Worm (Caenorhabditis elegans) whole organism, late embryonic: ENCODE data around the gene sart-3.

Experiments
- C08G9.2 ChIP-seq: sonication (generic microtip); optimal IDR thresholded peaks from 2 replicates; lab custom pipeline; 2016; ENCODE audit warnings: mild to moderate bottlenecking, missing genetic modification characterization, moderate library complexity, missing compliant biosample characterization
- C38D4.7 ChIP-seq: fragments of 200-800 bp; sonication (Bioruptor generic); optimal IDR thresholded peaks from 2 replicates; lab custom pipeline; 2018; ENCODE audit warnings: mild to moderate bottlenecking, missing genetic modification characterization, moderate library complexity, missing compliant biosample characterization
- F13H6.1 ChIP-seq: sonication (generic microtip); optimal IDR thresholded peaks from 2 replicates; lab custom pipeline; 2016; ENCODE audit warnings: missing genetic modification characterization, missing compliant biosample characterization
- K02D7.2 ChIP-seq: sonication (generic microtip); optimal IDR thresholded peaks from 2 replicates; lab custom pipeline; 2017; ENCODE audit warnings: mild to moderate bottlenecking, missing genetic modification characterization, missing compliant biosample characterization
- K09A11.1 ChIP-seq: sonication (generic microtip); optimal IDR thresholded peaks from 2 replicates; lab custom pipeline; 2017; ENCODE audit warnings: antibody characterized with exemption, mild to moderate bottlenecking, missing genetic modification characterization, missing compliant biosample characterization; ENCODE audit not compliant: insufficient read depth
- T23F11.4 ChIP-seq: fragments of 200-800 bp; sonication (Bioruptor generic); optimal IDR thresholded peaks from 2 replicates; lab custom pipeline; 2018; ENCODE audit warnings: mild to moderate bottlenecking, missing genetic modification characterization, missing compliant biosample characterization
- Y22D7AL.16 ChIP-seq: sonication (generic microtip); optimal IDR thresholded peaks from 2 replicates; lab custom pipeline; 2016; ENCODE audit warnings: missing genetic modification characterization, missing compliant biosample characterization
- ceh-22 ChIP-seq: sonication (generic microtip); optimal IDR thresholded peaks from 2 replicates; lab custom pipeline; 2017; ENCODE audit warnings: missing biosample characterization, missing genetic modification characterization
- ceh-24 ChIP-seq: sonication (generic microtip); optimal IDR thresholded peaks from 2 replicates; lab custom pipeline; 2016; ENCODE audit warnings: mild to moderate bottlenecking, missing genetic modification characterization, missing compliant biosample characterization
- ceh-45 ChIP-seq: fragments of 200-800 bp; sonication (Bioruptor generic); IDR thresholded peaks from 2 replicates; pipeline ENCODE4 v1.3.6; 2022; ENCODE audit warnings: missing genetic modification reagents, missing genetic modification characterization, missing compliant biosample characterization
- ceh-48 ChIP-seq: sonication (generic microtip); optimal IDR thresholded peaks from 2 replicates; lab custom pipeline; 2016; ENCODE audit warnings: missing genetic modification characterization, inconsistent platforms, missing compliant biosample characterization
- ceh-6 ChIP-seq: fragments of 200-800 bp; sonication (Bioruptor generic); optimal IDR thresholded peaks from 2 replicates; lab custom pipeline; 2018; ENCODE audit warnings: mild to moderate bottlenecking, missing genetic modification characterization, missing compliant biosample characterization
- dmd-4 ChIP-seq: sonication (generic microtip); optimal IDR thresholded peaks from 2 replicates; lab custom pipeline; 2016; ENCODE audit warnings: borderline replicate concordance, missing genetic modification characterization, missing compliant biosample characterization
- ets-4 ChIP-seq: sonication (generic microtip); optimal IDR thresholded peaks from 2 replicates; lab custom pipeline; 2016; ENCODE audit warnings: missing genetic modification characterization, missing compliant biosample characterization
- fkh-10 ChIP-seq: fragments of 150-350 bp; optimal IDR thresholded peaks from 2 replicates; lab custom pipeline; 2014; ENCODE audit warnings: missing biosample characterization, missing genetic modification reagents, missing genetic modification characterization
- fkh-6 ChIP-seq: sonication (generic microtip); optimal IDR thresholded peaks from 2 replicates; lab custom pipeline; 2016; ENCODE audit warnings: missing genetic modification characterization, missing compliant biosample characterization
- hlh-13 ChIP-seq: fragments of 200-800 bp; sonication (Bioruptor generic); optimal IDR thresholded peaks from 2 replicates; lab custom pipeline; 2018; ENCODE audit warnings: mild to moderate bottlenecking, missing genetic modification characterization, missing compliant biosample characterization
- hlh-30 ChIP-seq: sonication (generic microtip); optimal IDR thresholded peaks from 2 replicates; lab custom pipeline; 2017; ENCODE audit warnings: antibody characterized with exemption, missing genetic modification characterization, missing compliant biosample characterization; ENCODE audit not compliant: insufficient read depth
- hlh-6 ChIP-seq: sonication (generic microtip); optimal IDR thresholded peaks from 2 replicates; lab custom pipeline; 2016; ENCODE audit warnings: missing genotype, missing genetic modification characterization, missing compliant biosample characterization
- hlh-8 ChIP-seq: sonication (generic microtip); optimal IDR thresholded peaks from 2 replicates; lab custom pipeline; 2016; ENCODE audit warnings: missing genotype, missing genetic modification characterization, missing compliant biosample characterization
- lim-6 ChIP-seq: sonication (generic microtip); optimal IDR thresholded peaks from 2 replicates; lab custom pipeline; 2016; ENCODE audit warnings: missing genetic modification characterization, missing compliant biosample characterization
- lin-11 ChIP-seq: fragments of 200-800 bp; sonication (Bioruptor generic); optimal IDR thresholded peaks from 2 replicates; lab custom pipeline; 2018; ENCODE audit warnings: mild to moderate bottlenecking, missing genetic modification characterization, missing compliant biosample characterization
- madf-2 ChIP-seq: sonication (generic microtip); optimal IDR thresholded peaks from 2 replicates; lab custom pipeline; 2017; ENCODE audit warnings: missing genetic modification characterization, missing compliant biosample characterization
- npax-4 ChIP-seq: sonication (generic microtip); optimal IDR thresholded peaks from 2 replicates; lab custom pipeline; 2016; ENCODE audit warnings: missing genetic modification characterization, missing compliant biosample characterization
- odd-2 ChIP-seq: sonication (generic microtip); optimal IDR thresholded peaks from 2 replicates; lab custom pipeline; 2017; ENCODE audit warnings: antibody characterized with exemption, mild to moderate bottlenecking, missing genetic modification characterization, missing compliant biosample characterization
- pat-9 ChIP-seq: fragments of 200-800 bp; sonication (Bioruptor generic); optimal IDR thresholded peaks from 2 replicates; lab custom pipeline; 2018; ENCODE audit warnings: mild to moderate bottlenecking, missing genetic modification characterization, moderate library complexity, missing compliant biosample characterization
- pros-1 ChIP-seq: fragments of 150-350 bp; optimal IDR thresholded peaks from 2 replicates; lab custom pipeline; 2014; ENCODE audit warnings: missing biosample characterization, missing genetic modification reagents, missing genetic modification characterization
- ref-2 ChIP-seq: sonication (generic microtip); optimal IDR thresholded peaks from 2 replicates; lab custom pipeline; 2016; ENCODE audit warnings: missing genetic modification characterization, missing compliant biosample characterization
- sox-2 ChIP-seq: fragments of 200-800 bp; sonication (Bioruptor generic); IDR thresholded peaks from 2 replicates; pipeline ENCODE4 v1.3.6; 2022; ENCODE audit warnings: missing genetic modification reagents, missing genetic modification characterization, missing compliant biosample characterization
- sox-4 ChIP-seq: sonication (generic microtip); optimal IDR thresholded peaks from 2 replicates; lab custom pipeline; 2017; ENCODE audit warnings: mild to moderate bottlenecking, missing genetic modification characterization, inconsistent platforms, missing compliant biosample characterization
- syd-9 ChIP-seq: sonication (generic microtip); optimal IDR thresholded peaks from 2 replicates; lab custom pipeline; 2016; ENCODE audit warnings: mild to moderate bottlenecking, missing genetic modification characterization, moderate library complexity, missing compliant biosample characterization
- tbx-2 ChIP-seq: sonication (generic microtip); optimal IDR thresholded peaks from 2 replicates; lab custom pipeline; 2016; ENCODE audit warnings: missing genetic modification characterization, missing compliant biosample characterization
- ttx-3 ChIP-seq: sonication (generic microtip); optimal IDR thresholded peaks from 2 replicates; lab custom pipeline; 2016; ENCODE audit warnings: missing genetic modification reagents, missing genetic modification characterization, missing compliant biosample characterization
- unc-42 ChIP-seq: sonication (generic microtip); optimal IDR thresholded peaks from 2 replicates; lab custom pipeline; 2016; ENCODE audit warnings: missing genotype, missing genetic modification characterization, missing compliant biosample characterization
- zip-5 ChIP-seq: sonication (generic microtip); optimal IDR thresholded peaks from 2 replicates; lab custom pipeline; 2016; ENCODE audit warnings: missing genetic modification characterization, missing compliant biosample characterization
- ztf-16 ChIP-seq: sonication (generic microtip); optimal IDR thresholded peaks from 2 replicates; lab custom pipeline; 2017; ENCODE audit warnings: missing genetic modification characterization, missing compliant biosample characterization

Gene sart-3

ce11 chrIV:11320500-11320899 is 12.3 kb downstream of the sart-3 start, which contains the start of gene edg-1:
Gene edg-1 (plus strand): TSS chrIV:11320800.
- TF ChIP-seq hlh-30 (tag; lab: Kevin White, UChicago): no peak
- TF ChIP-seq ceh-22 (tag; lab: Kevin White, UChicago): no peak
- TF ChIP-seq C08G9.2 (tag; lab: Kevin White, UChicago): no peak
- TF ChIP-seq lim-6 (tag; lab: Kevin White, UChicago): no peak
- TF ChIP-seq ttx-3: no peak
- no peak for TF ChIP-seq C38D4.7 (GFP tag; lab: Kevin White, UChicago)
- no peak for TF ChIP-seq K09A11.1 (tag; lab: Kevin White, UChicago)

ce11 chrIV:11319884-11320362 is 12.8 kb downstream of the sart-3 start, which contains the start of gene B0035.18:
Gene B0035.18 (plus strand): TSS chrIV:11320312.
- TF ChIP-seq ceh-24: no peak
- no peak for TF ChIP-seq C08G9.2 (tag; lab: Kevin White, UChicago)
- TF ChIP-seq lin-11 (tag; lab: Kevin White, UChicago): no peak
- no peak for TF ChIP-seq hlh-6
- no peak for TF ChIP-seq zip-5 (tag; lab: Kevin White, UChicago)
- TF ChIP-seq hlh-8 (tag; lab: Kevin White, UChicago): no peak
- no peak for TF ChIP-seq C38D4.7 (GFP tag; lab: Kevin White, UChicago)
- TF ChIP-seq npax-4 (tag; lab: Kevin White, UChicago): no peak
- no peak for TF ChIP-seq sox-2 (GFP tag; lab: Robert Waterston, UW)
- no peak for TF ChIP-seq ets-4 (tag; lab: Kevin White, UChicago)
- TF ChIP-seq pat-9 (tag; lab: Kevin White, UChicago): no peak
- TF ChIP-seq Y22D7AL.16: no peak
- TF ChIP-seq K02D7.2 (tag; lab: Kevin White, UChicago): no peak
- TF ChIP-seq ceh-48 (tag; lab: Kevin White, UChicago): no peak
- no peak for TF ChIP-seq dmd-4

- TF ChIP-seq ref-2: no peak
- no peak for TF ChIP-seq T23F11.4
- no peak for TF ChIP-seq odd-2 (tag; lab: Kevin White, UChicago)
- TF ChIP-seq pros-1 (tag; lab: Kevin White, UChicago): no peak
- no peak for TF ChIP-seq hlh-13 (GFP tag; lab: Kevin White, UChicago)
- no peak for TF ChIP-seq ceh-45 (GFP tag; lab: Robert Waterston, UW)
- TF ChIP-seq lin-11 (tag; lab: Kevin White, UChicago): no peak
- TF ChIP-seq ceh-6 (GFP tag; lab: Kevin White, UChicago): no peak
These were observed 15.7 kb downstream of the sart-3 start, which contains the start of gene gspd-1 for ce11 chrIV:11317119-11317518. Gene gspd-1 (plus strand): TSS chrIV:11317419.

ce11 chrIV:11316640-11317039 is 16.1 kb downstream of the sart-3 start:
- TF ChIP-seq fkh-10 (GFP tag; lab: Kevin White, UChicago) (no peak), unc-42 (tag; lab: Kevin White, UChicago) (no peak), ztf-16 (tag; lab: Kevin White, UChicago) (no peak), madf-2 (no peak), ttx-3 (no peak), F13H6.1 (tag; lab: Kevin White, UChicago) (no peak), fkh-6 (tag; lab: Kevin White, UChicago) (no peak), syd-9 (no peak), sox-4 (tag; lab: Kevin White, UChicago) (no peak), tbx-2 (no peak), T23F11.4 (no peak), odd-2 (tag; lab: Kevin White, UChicago) (no peak)
